ENCODE assay signal across 1 fruit fly cellular context in genomic region chrX:1470562-1470961, dm6.
A peak's percentile ranks its signal among the peaks of the same experiment; 100 is the strongest.
TF ChIP-seq lines count a peak whose summit lies in the region.

pck (plus strand) TSS chrX:1470666.

TF ChIP-seq in whole organism, embryonic, 481 proteins besides CTCF, POLR2A, EP300 and RAD21 (continued from another document and continues in another):
- 0 out of 3 replicates have a peak, but pooled peaks have one; percentile 61 for TF ChIP-seq CG2889 (GFP tag; IDR thresholded peaks at IDR 0.05; lab: Robert Waterston, UW)
- TF ChIP-seq pnt (GFP tag; optimal IDR thresholded peaks at IDR 0.05; lab: Kevin White, UChicago) = peak; percentile 60
- TF ChIP-seq CG32772 (GFP tag; IDR thresholded peaks at IDR 0.05; lab: Robert Waterston, UW) = peak; percentile 43; the same call in 1 of the 2 replicates
- peak; percentile 33 for TF ChIP-seq nerfin-1 (tag; optimal IDR thresholded peaks at IDR 0.05; lab: Kevin White, UChicago)
- TF ChIP-seq CG1602 (GFP tag; optimal IDR thresholded peaks at IDR 0.05; lab: Kevin White, UChicago) = peak; percentile 59
- no peak for TF ChIP-seq gsb-n (tag; optimal IDR thresholded peaks at IDR 0.05; lab: Kevin White, UChicago)
- TF ChIP-seq CG3281 (GFP tag; optimal IDR thresholded peaks at IDR 0.05; lab: Kevin White, UChicago) = peak; percentile 52
- peak; percentile 69; the same call in 1 of the 2 replicates for TF ChIP-seq H2.0 (GFP tag; IDR thresholded peaks at IDR 0.05; lab: Robert Waterston, UW)
- peak; percentile 68 for TF ChIP-seq pho (GFP tag; optimal IDR thresholded peaks at IDR 0.05; lab: Kevin White, UChicago)
- peak; percentile 31; the same call in 1 of the 2 replicates for TF ChIP-seq Adf1 (GFP tag; IDR thresholded peaks at IDR 0.05; lab: Robert Waterston, UW)
- peak; percentile 19 for TF ChIP-seq CG16815 (GFP tag; optimal IDR thresholded peaks at IDR 0.05; lab: Kevin White, UChicago)
- no peak for TF ChIP-seq twi (tag; optimal IDR thresholded peaks at IDR 0.05; lab: Kevin White, UChicago)
- peak; percentile 59 for TF ChIP-seq CG15696 (tag; optimal IDR thresholded peaks at IDR 0.05; lab: Kevin White, UChicago)
- no peak for TF ChIP-seq schlank (tag; optimal IDR thresholded peaks at IDR 0.05; lab: Kevin White, UChicago)
- TF ChIP-seq sd (tag; optimal IDR thresholded peaks at IDR 0.05; lab: Kevin White, UChicago) = peak; percentile 56
- TF ChIP-seq CG2116 (GFP tag; optimal IDR thresholded peaks at IDR 0.05; lab: Kevin White, UChicago) = peak; percentile 78
- TF ChIP-seq CG6254 (GFP tag; optimal IDR thresholded peaks at IDR 0.05; lab: Kevin White, UChicago) = no peak
- no peak for TF ChIP-seq p53 (GFP tag; optimal IDR thresholded peaks at IDR 0.05; lab: Kevin White, UChicago)
- peak; percentile 73 for TF ChIP-seq zfh2 (GFP tag; optimal IDR thresholded peaks at IDR 0.05; lab: Kevin White, UChicago)
- TF ChIP-seq CG12744 (GFP tag; optimal IDR thresholded peaks at IDR 0.05; lab: Kevin White, UChicago) = peak; percentile 67
- 0 out of 2 replicates have a peak, but pooled peaks have one; percentile 29 for TF ChIP-seq nerfin-2 (GFP tag; IDR thresholded peaks at IDR 0.05; lab: Robert Waterston, UW; ENCODE audit: partially characterized antibody)
- peak; percentile 75 for TF ChIP-seq Chrac-16 (GFP tag; optimal IDR thresholded peaks at IDR 0.05; lab: Kevin White, UChicago)
- peak; percentile 55 for TF ChIP-seq lbe (GFP tag; optimal IDR thresholded peaks at IDR 0.05; lab: Kevin White, UChicago)
- TF ChIP-seq Awh (GFP tag; IDR thresholded peaks at IDR 0.05; lab: Robert Waterston, UW) = 0 out of 2 replicates have a peak, but pooled peaks have one; percentile 33
- TF ChIP-seq zf30C (GFP tag; optimal IDR thresholded peaks at IDR 0.05; lab: Kevin White, UChicago) = no peak
- TF ChIP-seq Atf-2 (GFP tag; optimal IDR thresholded peaks at IDR 0.05; lab: Kevin White, UChicago) = peak; percentile 4
- TF ChIP-seq pum (GFP tag; optimal IDR thresholded peaks at IDR 0.05; lab: Kevin White, UChicago) = peak; percentile 65
- peak; percentile 86 for TF ChIP-seq MBD-R2 (GFP tag; IDR thresholded peaks at IDR 0.05; lab: Robert Waterston, UW)
- peak; percentile 83 for TF ChIP-seq CG15514 (GFP tag; optimal IDR thresholded peaks at IDR 0.05; lab: Kevin White, UChicago)
- TF ChIP-seq CG4424 (GFP tag; optimal IDR thresholded peaks at IDR 0.05; lab: Kevin White, UChicago) = peak; percentile 75
- TF ChIP-seq cwo (GFP tag; optimal IDR thresholded peaks at IDR 0.05; lab: Kevin White, UChicago) = peak; percentile 39
- peak; percentile 77 for TF ChIP-seq Side (GFP tag; optimal IDR thresholded peaks at IDR 0.05; lab: Kevin White, UChicago)
- TF ChIP-seq CG10267 (tag; optimal IDR thresholded peaks at IDR 0.05; lab: Kevin White, UChicago) = peak; percentile 77
- TF ChIP-seq Bgb (GFP tag; IDR thresholded peaks at IDR 0.05; lab: Robert Waterston, UW; ENCODE audit: partially characterized antibody) = no peak; the same call in 1 of the 2 replicates
- peak; percentile 74 for TF ChIP-seq lab (GFP tag; optimal IDR thresholded peaks at IDR 0.05; lab: Kevin White, UChicago)
- no peak for TF ChIP-seq Asciz (GFP tag; optimal IDR thresholded peaks at IDR 0.05; lab: Kevin White, UChicago)
- TF ChIP-seq CG2129 (GFP tag; IDR thresholded peaks at IDR 0.05; lab: Robert Waterston, UW; ENCODE audit: partially characterized antibody) = no peak
- TF ChIP-seq CG17612 (GFP tag; IDR thresholded peaks at IDR 0.05; lab: Robert Waterston, UW) = no peak
- TF ChIP-seq CoRest (tag; optimal IDR thresholded peaks at IDR 0.05; lab: Kevin White, UChicago) = peak; percentile 49
- peak; percentile 35; the same call in 1 of the 3 replicates for TF ChIP-seq Doc3 (GFP tag; IDR thresholded peaks at IDR 0.05; lab: Robert Waterston, UW; ENCODE audit: partially characterized antibody)
- peak; percentile 38 for TF ChIP-seq Mad (GFP tag; optimal IDR thresholded peaks at IDR 0.05; lab: Kevin White, UChicago)
- TF ChIP-seq CG7786 (GFP tag; optimal IDR thresholded peaks at IDR 0.05; lab: Kevin White, UChicago) = peak; percentile 65
- TF ChIP-seq ara (GFP tag; IDR thresholded peaks at IDR 0.05; lab: Robert Waterston, UW) = peak; percentile 65
- peak; percentile 52 for TF ChIP-seq CG2678 (tag; optimal IDR thresholded peaks at IDR 0.05; lab: Kevin White, UChicago)
- TF ChIP-seq CG9609 (GFP tag; optimal IDR thresholded peaks at IDR 0.05; lab: Kevin White, UChicago) = peak; percentile 66
- TF ChIP-seq grau (tag; optimal IDR thresholded peaks at IDR 0.05; lab: Kevin White, UChicago) = peak; percentile 54
- TF ChIP-seq NfI (GFP tag; optimal IDR thresholded peaks at IDR 0.05; lab: Kevin White, UChicago) = peak; percentile 35
- peak; percentile 28 for TF ChIP-seq nmo (GFP tag; optimal IDR thresholded peaks at IDR 0.05; lab: Kevin White, UChicago)
- peak; percentile 25 for TF ChIP-seq Ssrp (tag; optimal IDR thresholded peaks at IDR 0.05; lab: Kevin White, UChicago)
- peak; percentile 54 for TF ChIP-seq CG18476 (GFP tag; optimal IDR thresholded peaks at IDR 0.05; lab: Kevin White, UChicago)
- TF ChIP-seq Pdp1 (GFP tag; optimal IDR thresholded peaks at IDR 0.05; lab: Kevin White, UChicago) = peak; percentile 32 to 76
- peak; percentile 76 for TF ChIP-seq CG9797 (GFP tag; optimal IDR thresholded peaks at IDR 0.05; lab: Kevin White, UChicago)
- TF ChIP-seq CG13775 (GFP tag; optimal IDR thresholded peaks at IDR 0.05; lab: Kevin White, UChicago) = peak; percentile 69
- TF ChIP-seq CG33213 (GFP tag; optimal IDR thresholded peaks at IDR 0.05; lab: Kevin White, UChicago) = peak; percentile 52
- no peak for TF ChIP-seq exex (tag; optimal IDR thresholded peaks at IDR 0.05; lab: Kevin White, UChicago)
- peak; percentile 45 for TF ChIP-seq CG12236 (GFP tag; optimal IDR thresholded peaks at IDR 0.05; lab: Kevin White, UChicago)
- TF ChIP-seq lmd (GFP tag; IDR thresholded peaks at IDR 0.05; lab: Robert Waterston, UW) = peak; percentile 44; the same call in 1 of the 2 replicates
- peak; percentile 77 for TF ChIP-seq trem (tag; optimal IDR thresholded peaks at IDR 0.05; lab: Kevin White, UChicago)
- TF ChIP-seq Atf6 (GFP tag; IDR thresholded peaks at IDR 0.05; lab: Robert Waterston, UW) = peak; percentile 52; the same call in 1 of the 2 replicates
- no peak for TF ChIP-seq bigmax (GFP tag; optimal IDR thresholded peaks at IDR 0.05; lab: Kevin White, UChicago)
- TF ChIP-seq D (optimal IDR thresholded peaks at IDR 0.05; lab: Kevin White, UChicago) = no peak
- no peak for TF ChIP-seq D (GFP tag; optimal IDR thresholded peaks at IDR 0.05; lab: Kevin White, UChicago)
- TF ChIP-seq rib (GFP tag; IDR thresholded peaks at IDR 0.05; lab: Robert Waterston, UW) = no peak
- TF ChIP-seq Rfx (GFP tag; IDR thresholded peaks at IDR 0.05; lab: Robert Waterston, UW) = peak; percentile 73
- TF ChIP-seq corto (GFP tag; optimal IDR thresholded peaks at IDR 0.05; lab: Kevin White, UChicago) = no peak
- peak; percentile 49 for TF ChIP-seq disco-r (GFP tag; optimal IDR thresholded peaks at IDR 0.05; lab: Kevin White, UChicago)
- peak; percentile 14 for TF ChIP-seq Dek (tag; optimal IDR thresholded peaks at IDR 0.05; lab: Kevin White, UChicago)
- TF ChIP-seq CG6175 (GFP tag; IDR thresholded peaks at IDR 0.05; lab: Robert Waterston, UW) = no peak
- TF ChIP-seq jing (GFP tag; optimal IDR thresholded peaks at IDR 0.05; lab: Kevin White, UChicago) = no peak
- peak; percentile 22 for TF ChIP-seq CHES-1-like (GFP tag; optimal IDR thresholded peaks at IDR 0.05; lab: Kevin White, UChicago)
- TF ChIP-seq Xrp1 (GFP tag; IDR thresholded peaks at IDR 0.05; lab: Robert Waterston, UW) = peak; percentile 82
- TF ChIP-seq CG13123 (GFP tag; optimal IDR thresholded peaks at IDR 0.05; lab: Kevin White, UChicago) = peak; percentile 52
- TF ChIP-seq sens-2 (GFP tag; IDR thresholded peaks at IDR 0.05; lab: Robert Waterston, UW) = no peak
- TF ChIP-seq CG3847 (GFP tag; IDR thresholded peaks at IDR 0.05; lab: Robert Waterston, UW) = 0 out of 2 replicates have a peak, but pooled peaks have one; percentile 26
- peak; percentile 72 for TF ChIP-seq CG18599 (GFP tag; optimal IDR thresholded peaks at IDR 0.05; lab: Kevin White, UChicago)
- TF ChIP-seq otp (GFP tag; IDR thresholded peaks at IDR 0.05; lab: Robert Waterston, UW) = no peak
- TF ChIP-seq sisA (GFP tag; IDR thresholded peaks at IDR 0.05; lab: Robert Waterston, UW) = peak; percentile 70
- peak; percentile 34; the same call in 1 of the 3 replicates for TF ChIP-seq H15 (GFP tag; IDR thresholded peaks at IDR 0.05; lab: Robert Waterston, UW)
- TF ChIP-seq CG1024 (GFP tag; IDR thresholded peaks at IDR 0.05; lab: Robert Waterston, UW) = peak; percentile 56
- peak; percentile 28 for TF ChIP-seq btn (GFP tag; optimal IDR thresholded peaks at IDR 0.05; lab: Kevin White, UChicago)
- peak; percentile 13 for TF ChIP-seq CG6813 (GFP tag; optimal IDR thresholded peaks at IDR 0.05; lab: Kevin White, UChicago)
- peak; percentile 58 for TF ChIP-seq Dp (GFP tag; optimal IDR thresholded peaks at IDR 0.05; lab: Kevin White, UChicago)
- peak; percentile 86 for TF ChIP-seq ci (GFP tag; IDR thresholded peaks at IDR 0.05; lab: Robert Waterston, UW)
- TF ChIP-seq CG6683 (GFP tag; optimal IDR thresholded peaks at IDR 0.05; lab: Kevin White, UChicago) = no peak
- TF ChIP-seq shn (GFP tag; optimal IDR thresholded peaks at IDR 0.05; lab: Kevin White, UChicago) = peak; percentile 44
- TF ChIP-seq CG43689 (GFP tag; IDR thresholded peaks at IDR 0.05; lab: Robert Waterston, UW) = no peak
- peak; percentile 32 for TF ChIP-seq cato (GFP tag; optimal IDR thresholded peaks at IDR 0.05; lab: Kevin White, UChicago; ENCODE audit: borderline replicate concordance)
- TF ChIP-seq BEAF-32 (GFP tag; optimal IDR thresholded peaks at IDR 0.05; lab: Kevin White, UChicago) = peak; percentile 66
- no peak for TF ChIP-seq CG31365 (tag; optimal IDR thresholded peaks at IDR 0.05; lab: Kevin White, UChicago)
- no peak for TF ChIP-seq CG4707 (GFP tag; optimal IDR thresholded peaks at IDR 0.05; lab: Kevin White, UChicago)
- peak; percentile 34 for TF ChIP-seq Meics (GFP tag; optimal IDR thresholded peaks at IDR 0.05; lab: Kevin White, UChicago)
- TF ChIP-seq CG17829 (tag; optimal IDR thresholded peaks at IDR 0.05; lab: Kevin White, UChicago) = peak; percentile 67
- TF ChIP-seq CG34376 (GFP tag; optimal IDR thresholded peaks at IDR 0.05; lab: Kevin White, UChicago) = peak; percentile 11
- peak; percentile 71 for TF ChIP-seq az2 (GFP tag; optimal IDR thresholded peaks at IDR 0.05; lab: Kevin White, UChicago)
- TF ChIP-seq Lhr (GFP tag; optimal IDR thresholded peaks at IDR 0.05; lab: Kevin White, UChicago) = peak; percentile 42
- 0 out of 2 replicates have a peak, but pooled peaks have one; percentile 25 for TF ChIP-seq inv (GFP tag; IDR thresholded peaks at IDR 0.05; lab: Robert Waterston, UW; ENCODE audit: partially characterized antibody)
- peak; percentile 62 for TF ChIP-seq CG10959 (GFP tag; IDR thresholded peaks at IDR 0.05; lab: Robert Waterston, UW)
- TF ChIP-seq hb (GFP tag; IDR thresholded peaks at IDR 0.05; lab: Robert Waterston, UW; ENCODE audit: partially characterized antibody) = no peak
- 0 out of 3 replicates have a peak, but pooled peaks have one; percentile 40 for TF ChIP-seq CG7963 (GFP tag; IDR thresholded peaks at IDR 0.05; lab: Robert Waterston, UW; ENCODE audit: partially characterized antibody)
- TF ChIP-seq CG6854 (GFP tag; optimal IDR thresholded peaks at IDR 0.05; lab: Kevin White, UChicago) = no peak
- peak; percentile 54 for TF ChIP-seq Max (GFP tag; optimal IDR thresholded peaks at IDR 0.05; lab: Kevin White, UChicago)
- TF ChIP-seq HLH4C (GFP tag; IDR thresholded peaks at IDR 0.05; lab: Robert Waterston, UW; ENCODE audit: partially characterized antibody) = peak; percentile 56; the same call in 2 of the 3 replicates
- TF ChIP-seq sc (optimal IDR thresholded peaks at IDR 0.05; lab: Kevin White, UChicago) = no peak
- TF ChIP-seq sc (GFP tag; optimal IDR thresholded peaks at IDR 0.05; lab: Kevin White, UChicago) = no peak
- TF ChIP-seq NFAT (GFP tag; IDR thresholded peaks at IDR 0.05; lab: Robert Waterston, UW) = peak; percentile 59
- TF ChIP-seq Myb (GFP tag; optimal IDR thresholded peaks at IDR 0.05; lab: Kevin White, UChicago) = peak; percentile 34
- TF ChIP-seq CG7556 (GFP tag; optimal IDR thresholded peaks at IDR 0.05; lab: Kevin White, UChicago) = peak; percentile 56
- TF ChIP-seq E2f2 (GFP tag; IDR thresholded peaks at IDR 0.05; lab: Robert Waterston, UW) = peak; percentile 78
- TF ChIP-seq CG10366 (GFP tag; IDR thresholded peaks at IDR 0.05; lab: Robert Waterston, UW) = peak; percentile 55
- TF ChIP-seq toy (GFP tag; IDR thresholded peaks at IDR 0.05; lab: Robert Waterston, UW) = no peak
- peak; percentile 55 for TF ChIP-seq ttk (GFP tag; IDR thresholded peaks at IDR 0.05; lab: Robert Waterston, UW)
- peak; percentile 50 for TF ChIP-seq jumu (GFP tag; optimal IDR thresholded peaks at IDR 0.05; lab: Kevin White, UChicago)
- no peak for TF ChIP-seq hth (optimal IDR thresholded peaks at IDR 0.05; lab: Kevin White, UChicago)
- no peak for TF ChIP-seq tap (tag; optimal IDR thresholded peaks at IDR 0.05; lab: Kevin White, UChicago)
- peak; percentile 36 for TF ChIP-seq gcm2 (GFP tag; optimal IDR thresholded peaks at IDR 0.05; lab: Kevin White, UChicago)
- TF ChIP-seq CG31224 (GFP tag; IDR thresholded peaks at IDR 0.05; lab: Robert Waterston, UW) = peak; percentile 40; the same call in 1 of the 2 replicates
- TF ChIP-seq Blimp-1 (GFP tag; optimal IDR thresholded peaks at IDR 0.05; lab: Kevin White, UChicago) = no peak
- peak; percentile 65 for TF ChIP-seq CG18764 (GFP tag; optimal IDR thresholded peaks at IDR 0.05; lab: Kevin White, UChicago)
- peak; percentile 59; the same call in 2 of the 3 replicates for TF ChIP-seq Dbx (GFP tag; IDR thresholded peaks at IDR 0.05; lab: Robert Waterston, UW)
- TF ChIP-seq HLH54F (GFP tag; optimal IDR thresholded peaks at IDR 0.05; lab: Kevin White, UChicago) = peak; percentile 53
- peak; percentile 60; the same call in 1 of the 2 replicates for TF ChIP-seq chm (GFP tag; IDR thresholded peaks at IDR 0.05; lab: Robert Waterston, UW)
- TF ChIP-seq CG17359 (tag; optimal IDR thresholded peaks at IDR 0.05; lab: Kevin White, UChicago) = peak; percentile 52
- TF ChIP-seq Six4 (GFP tag; optimal IDR thresholded peaks at IDR 0.05; lab: Kevin White, UChicago) = peak; percentile 47
- peak; percentile 75 for TF ChIP-seq MESR4 (GFP tag; optimal IDR thresholded peaks at IDR 0.05; lab: Kevin White, UChicago)
- TF ChIP-seq al (GFP tag; IDR thresholded peaks at IDR 0.05; lab: Robert Waterston, UW) = peak; percentile 60
- TF ChIP-seq CG14667 (GFP tag; IDR thresholded peaks at IDR 0.05; lab: Robert Waterston, UW) = peak; percentile 44
- TF ChIP-seq Ada2b (GFP tag; IDR thresholded peaks at IDR 0.05; lab: Robert Waterston, UW) = peak; percentile 43; the same call in 1 of the 2 replicates
- TF ChIP-seq dpn (GFP tag; optimal IDR thresholded peaks at IDR 0.05; lab: Kevin White, UChicago) = peak; percentile 61 to 80
